Worm (Caenorhabditis elegans): ENCODE results near the gene mlt-3.
A peak's percentile ranks its signal among the peaks of the same experiment; 100 is the strongest.

Gene mlt-3

DNA sequence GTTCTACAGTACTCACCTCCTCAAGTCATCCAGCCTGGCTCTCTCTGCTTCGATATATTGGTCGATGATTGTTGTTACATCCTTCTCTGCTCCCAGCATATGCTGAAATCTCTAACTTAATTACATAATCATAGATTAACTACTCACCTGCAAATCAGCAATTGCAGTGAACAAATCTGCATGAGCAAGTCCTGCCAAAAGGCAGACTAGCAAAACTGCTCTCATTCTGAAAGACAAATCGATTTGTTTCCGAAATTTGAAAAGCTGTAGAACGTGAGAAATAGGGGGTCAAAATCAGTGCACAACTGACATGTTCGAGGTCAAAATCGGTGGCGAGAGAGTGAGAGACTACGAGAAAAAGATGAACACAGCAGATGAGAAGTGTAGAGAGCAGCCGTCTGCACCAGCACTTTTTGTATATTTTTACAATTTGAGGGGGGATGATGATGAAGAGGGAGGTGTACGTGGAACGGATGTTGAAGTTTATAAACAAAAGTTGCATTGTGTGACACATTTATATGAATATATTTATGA, 11.1 kb downstream of the mlt-3 start, which contains the start of gene phy-2:
Gene phy-2, minus strand, starts transcription at position 226 of the 534 bp plus-strand sequence.
- TF ChIP-seq fkh-6 (tag; optimal IDR thresholded peaks at IDR 0.05), result no peak
- TF ChIP-seq ztf-16 (tag; optimal IDR thresholded peaks at IDR 0.05), result no peak
- no peak for TF ChIP-seq zip-5 (tag; optimal IDR thresholded peaks at IDR 0.05)
- no peak for TF ChIP-seq madf-2 (tag; optimal IDR thresholded peaks at IDR 0.05)
- peak; percentile 2 for TF ChIP-seq unc-55 (GFP tag; optimal IDR thresholded peaks at IDR 0.05)
- TF ChIP-seq syd-9 (tag; optimal IDR thresholded peaks at IDR 0.05), result no peak
- TF ChIP-seq unc-3 (GFP tag; conservative IDR thresholded peaks at IDR 0.05), result 0 out of 2 replicates have a peak, but pooled peaks have one; percentile 10
- TF ChIP-seq unc-3 (tag; optimal IDR thresholded peaks at IDR 0.05), result no peak
- no peak for TF ChIP-seq tbx-7 (tag; optimal IDR thresholded peaks at IDR 0.05)

DNA sequence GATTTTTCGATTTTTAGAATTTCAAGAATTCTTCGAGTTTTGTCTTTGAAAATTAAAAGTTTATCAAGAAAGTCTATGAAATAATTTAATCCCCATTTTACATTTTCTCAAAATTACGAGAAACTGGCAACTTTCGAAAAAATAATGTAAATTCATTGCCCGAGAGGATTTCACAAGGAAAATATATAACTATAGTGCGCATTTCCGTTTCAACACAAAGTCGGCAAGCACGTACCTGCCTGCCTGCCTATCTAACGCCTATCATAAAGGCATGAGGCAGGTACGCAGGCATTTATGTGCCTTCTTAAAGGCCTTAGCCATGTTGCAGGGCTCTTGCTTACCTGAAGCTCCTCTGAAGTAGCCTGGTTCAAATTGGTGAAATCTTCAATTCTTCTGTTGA, 14.1 kb downstream of the mlt-3 start:
- no peak for TF ChIP-seq eyg-1 (tag; optimal IDR thresholded peaks at IDR 0.05)
- TF ChIP-seq hlh-15 (tag; optimal IDR thresholded peaks at IDR 0.05), result no peak
- no peak for TF ChIP-seq ceh-31 (tag; optimal IDR thresholded peaks at IDR 0.05)
- no peak for TF ChIP-seq nhr-232 (tag; optimal IDR thresholded peaks at IDR 0.05)
- TF ChIP-seq lin-11 (tag; optimal IDR thresholded peaks at IDR 0.05), result no peak
- TF ChIP-seq pat-9 (tag; optimal IDR thresholded peaks at IDR 0.05), result no peak
- no peak for TF ChIP-seq hlh-13 (GFP tag; optimal IDR thresholded peaks at IDR 0.05)
- no peak for TF ChIP-seq ttx-3 (tag; optimal IDR thresholded peaks at IDR 0.05)
- no peak for TF ChIP-seq ceh-14 (tag; optimal IDR thresholded peaks at IDR 0.05)
- TF ChIP-seq nfya-1 (tag; optimal IDR thresholded peaks at IDR 0.05), result no peak
- no peak for TF ChIP-seq npax-4 (tag; optimal IDR thresholded peaks at IDR 0.05)
- no peak for TF ChIP-seq sox-4 (tag; optimal IDR thresholded peaks at IDR 0.05)
- TF ChIP-seq odd-2 (tag; optimal IDR thresholded peaks at IDR 0.05), result no peak
- TF ChIP-seq elt-4 (tag; optimal IDR thresholded peaks at IDR 0.05), result no peak
- no peak for TF ChIP-seq ref-2 (tag; optimal IDR thresholded peaks at IDR 0.05)
- no peak for TF ChIP-seq hlh-6 (tag; optimal IDR thresholded peaks at IDR 0.05)

DNA sequence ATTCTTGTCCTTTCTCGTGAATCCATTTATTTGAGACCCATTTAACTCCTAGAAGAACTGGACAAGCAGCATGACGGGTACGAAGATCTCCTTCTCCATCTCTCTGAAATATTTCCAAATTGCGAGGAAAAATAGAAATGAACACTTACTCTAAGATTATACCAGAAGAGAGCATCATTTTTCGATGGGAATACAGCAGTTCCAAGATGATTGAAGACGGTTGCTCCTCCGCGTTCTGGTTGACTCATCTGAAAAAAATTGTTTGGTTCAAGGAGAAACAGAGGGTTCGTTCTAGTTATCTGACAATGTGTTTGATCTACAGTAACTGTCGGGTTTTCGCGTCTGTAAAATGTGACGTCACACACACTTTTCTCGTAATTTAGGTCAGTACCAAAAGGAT, 15.6 kb downstream of the mlt-3 start:
- TF ChIP-seq K02D7.2 (tag; optimal IDR thresholded peaks at IDR 0.05) (no peak), sdc-2 (tag; optimal IDR thresholded peaks at IDR 0.05) (no peak), npax-4 (tag; optimal IDR thresholded peaks at IDR 0.05) (no peak), fax-1 (tag; optimal IDR thresholded peaks at IDR 0.05) (no peak), unc-55 (GFP tag; optimal IDR thresholded peaks at IDR 0.05) (no peak), ceh-14 (tag; optimal IDR thresholded peaks at IDR 0.05) (no peak), ceh-34 (tag; optimal IDR thresholded peaks at IDR 0.05) (no peak), pros-1 (tag; optimal IDR thresholded peaks at IDR 0.05) (no peak)

DNA sequence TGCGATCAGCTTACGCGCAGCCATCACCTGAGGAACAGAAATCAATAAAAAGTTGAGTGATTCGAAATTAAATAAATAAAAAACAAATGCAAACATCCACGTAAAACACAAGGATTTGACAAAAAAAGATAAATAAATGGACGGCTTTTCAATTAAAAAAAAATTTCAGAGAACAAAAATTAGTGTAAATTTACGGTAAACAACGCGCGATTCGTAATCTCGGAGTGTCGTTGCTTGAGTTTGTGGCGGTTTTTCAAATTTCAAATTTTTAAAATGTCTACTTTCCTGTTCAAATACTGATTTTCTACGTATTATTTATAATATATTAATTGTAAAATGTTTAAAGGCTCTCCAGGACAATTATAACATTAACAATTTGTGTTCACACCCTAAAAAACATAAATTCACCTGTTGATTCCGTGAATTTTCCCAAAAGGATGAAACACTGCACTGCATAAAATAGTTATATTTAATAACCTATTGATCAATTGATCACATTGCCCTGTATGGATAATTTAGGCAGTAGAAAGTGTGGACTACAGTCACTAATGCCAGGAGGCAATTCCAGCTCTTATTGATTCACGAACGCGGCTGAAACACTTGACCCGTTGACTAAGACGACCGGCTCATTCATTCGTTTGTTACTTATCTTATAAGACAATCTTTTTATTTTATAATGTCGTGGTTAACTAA, 17.8 kb downstream of the mlt-3 start, which contains the start of the genes marb-1 and F35G2.3:
Gene marb-1, minus strand, starts transcription at position 27 of the 693 bp plus-strand sequence.
Gene F35G2.3, plus strand, starts transcription at position 643 of the 693 bp plus-strand sequence.
- TF ChIP-seq elt-2 (tag; optimal IDR thresholded peaks at IDR 0.05), result no peak
- TF ChIP-seq hlh-13 (GFP tag; optimal IDR thresholded peaks at IDR 0.05), result no peak
- no peak for TF ChIP-seq C38D4.7 (GFP tag; optimal IDR thresholded peaks at IDR 0.05)
- no peak for TF ChIP-seq ama-1 (optimal IDR thresholded peaks at IDR 0.05)
- no peak for TF ChIP-seq pax-1 (tag; optimal IDR thresholded peaks at IDR 0.05)
- TF ChIP-seq nfya-1 (tag; optimal IDR thresholded peaks at IDR 0.05), result no peak
- TF ChIP-seq unc-55 (GFP tag; optimal IDR thresholded peaks at IDR 0.05), result no peak
- TF ChIP-seq ceh-34 (tag; optimal IDR thresholded peaks at IDR 0.05), result no peak

DNA sequence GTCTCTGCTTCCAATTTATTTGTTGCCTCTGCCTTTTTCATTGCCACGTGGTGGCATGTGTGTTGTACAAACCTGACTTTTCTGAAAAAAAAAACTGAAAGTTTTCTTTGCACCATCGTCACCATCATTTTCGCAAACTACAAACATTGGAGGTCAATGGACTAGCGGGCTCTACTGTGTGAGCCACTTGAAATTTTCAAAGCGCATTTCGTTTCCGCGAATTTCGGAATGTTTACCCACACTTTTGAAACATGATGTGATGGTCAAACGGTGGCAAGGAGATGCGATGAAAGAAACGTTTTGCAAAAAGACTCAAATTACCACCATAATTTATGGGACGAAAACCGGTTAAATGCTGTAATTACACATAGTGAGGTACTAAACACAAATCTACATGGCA, 19.0 kb downstream of the mlt-3 start:
- TF ChIP-seq pros-1 (tag; optimal IDR thresholded peaks at IDR 0.05) (no peak), lim-6 (tag; optimal IDR thresholded peaks at IDR 0.05) (no peak), ceh-9 (tag; optimal IDR thresholded peaks at IDR 0.05) (no peak), zip-5 (tag; optimal IDR thresholded peaks at IDR 0.05) (no peak), fkh-6 (tag; optimal IDR thresholded peaks at IDR 0.05) (no peak), pag-3 (tag; optimal IDR thresholded peaks at IDR 0.05; ENCODE audit: borderline replicate concordance) (no peak), nfya-1 (tag; optimal IDR thresholded peaks at IDR 0.05) (no peak), fkh-10 (GFP tag; optimal IDR thresholded peaks at IDR 0.05) (no peak)
